Worm (Caenorhabditis elegans): ENCODE measurements around the gene C41H7.9.

- TF ChIP-seq fos-1 (tag; optimal IDR thresholded peaks at IDR 0.05) (no peak), zfp-3 (GFP tag; conservative IDR thresholded peaks at IDR 0.05) (no peak), zag-1 (tag; optimal IDR thresholded peaks at IDR 0.05) (no peak), egl-27 (tag; optimal IDR thresholded peaks at IDR 0.05) (no peak), nhr-102 (tag; optimal IDR thresholded peaks at IDR 0.05) (no peak), jun-1 (tag; optimal IDR thresholded peaks at IDR 0.05) (no peak), vab-7 (GFP tag; IDR thresholded peaks at IDR 0.05) (no peak), unc-130 (GFP tag; optimal IDR thresholded peaks at IDR 0.05) (no peak), dpl-1 (GFP tag; optimal IDR thresholded peaks at IDR 0.05) (no peak), ceh-28 (tag; optimal IDR thresholded peaks at IDR 0.05) (no peak), F49E8.2 (tag; optimal IDR thresholded peaks at IDR 0.05; ENCODE audit: borderline replicate concordance) (no peak), ceh-32 (tag; optimal IDR thresholded peaks at IDR 0.05; ENCODE audit: poor library complexity) (no peak)
Measured at ce11 chrII:2966350-2966749, 45.7 kb downstream of the C41H7.9 start.

Measured in whole organism, L4 larva.